Worm (Caenorhabditis elegans) whole organism, late embryonic: Measurements from ENCODE around the gene tba-9.

ENCODE experiments used
- C08G9.2 ChIP-seq: sonication (generic microtip); optimal IDR thresholded peaks from 2 replicates; lab custom pipeline; 2016; ENCODE audit warnings: mild to moderate bottlenecking, missing genetic modification characterization, moderate library complexity, missing compliant biosample characterization
- C38D4.7 ChIP-seq: fragments of 200-800 bp; sonication (Bioruptor generic); optimal IDR thresholded peaks from 2 replicates; lab custom pipeline; 2018; ENCODE audit warnings: mild to moderate bottlenecking, missing genetic modification characterization, moderate library complexity, missing compliant biosample characterization
- K02D7.2 ChIP-seq: sonication (generic microtip); optimal IDR thresholded peaks from 2 replicates; lab custom pipeline; 2017; ENCODE audit warnings: mild to moderate bottlenecking, missing genetic modification characterization, missing compliant biosample characterization
- K09A11.1 ChIP-seq: sonication (generic microtip); optimal IDR thresholded peaks from 2 replicates; lab custom pipeline; 2017; ENCODE audit warnings: antibody characterized with exemption, mild to moderate bottlenecking, missing genetic modification characterization, missing compliant biosample characterization; ENCODE audit not compliant: insufficient read depth
- T23F11.4 ChIP-seq: fragments of 200-800 bp; sonication (Bioruptor generic); optimal IDR thresholded peaks from 2 replicates; lab custom pipeline; 2018; ENCODE audit warnings: mild to moderate bottlenecking, missing genetic modification characterization, missing compliant biosample characterization
- ahr-1 ChIP-seq: sonication (generic microtip); optimal IDR thresholded peaks from 2 replicates; lab custom pipeline; 2016; ENCODE audit warnings: missing genetic modification characterization, missing compliant biosample characterization
- ceh-14 ChIP-seq: sonication (generic microtip); optimal IDR thresholded peaks from 2 replicates; lab custom pipeline; 2016; ENCODE audit warnings: missing genotype, missing genetic modification characterization, missing compliant biosample characterization
- ceh-2 ChIP-seq: sonication (generic microtip); optimal IDR thresholded peaks from 2 replicates; lab custom pipeline; 2016; ENCODE audit warnings: missing genotype, missing genetic modification characterization, missing compliant biosample characterization
- ceh-22 ChIP-seq: sonication (generic microtip); optimal IDR thresholded peaks from 2 replicates; lab custom pipeline; 2017; ENCODE audit warnings: missing biosample characterization, missing genetic modification characterization
- ceh-24 ChIP-seq: sonication (generic microtip); optimal IDR thresholded peaks from 2 replicates; lab custom pipeline; 2016; ENCODE audit warnings: mild to moderate bottlenecking, missing genetic modification characterization, missing compliant biosample characterization
- ceh-31 ChIP-seq: sonication (generic microtip); optimal IDR thresholded peaks from 2 replicates; lab custom pipeline; 2016; ENCODE audit warnings: missing genetic modification characterization, missing compliant biosample characterization
- ceh-45 ChIP-seq: fragments of 200-800 bp; sonication (Bioruptor generic); IDR thresholded peaks from 2 replicates; pipeline ENCODE4 v1.3.6; 2022; ENCODE audit warnings: missing genetic modification reagents, missing genetic modification characterization, missing compliant biosample characterization
- ceh-48 ChIP-seq: sonication (generic microtip); optimal IDR thresholded peaks from 2 replicates; lab custom pipeline; 2016; ENCODE audit warnings: missing genetic modification characterization, inconsistent platforms, missing compliant biosample characterization
- elt-2 ChIP-seq: sonication (generic microtip); optimal IDR thresholded peaks from 2 replicates; lab custom pipeline; 2016; ENCODE audit warnings: missing genetic modification reagents, missing genetic modification characterization, missing compliant biosample characterization
- eyg-1 ChIP-seq: sonication (generic microtip); optimal IDR thresholded peaks from 2 replicates; lab custom pipeline; 2016; ENCODE audit warnings: missing genotype, missing genetic modification characterization, missing compliant biosample characterization
- fax-1 ChIP-seq: sonication (generic microtip); optimal IDR thresholded peaks from 2 replicates; lab custom pipeline; 2016; ENCODE audit warnings: missing genotype, missing genetic modification characterization, missing compliant biosample characterization
- fkh-10 ChIP-seq: fragments of 150-350 bp; optimal IDR thresholded peaks from 2 replicates; lab custom pipeline; 2014; ENCODE audit warnings: missing biosample characterization, missing genetic modification reagents, missing genetic modification characterization
- fkh-6 ChIP-seq: sonication (generic microtip); optimal IDR thresholded peaks from 2 replicates; lab custom pipeline; 2016; ENCODE audit warnings: missing genetic modification characterization, missing compliant biosample characterization
- gmeb-2 ChIP-seq: sonication (generic microtip); optimal IDR thresholded peaks from 2 replicates; lab custom pipeline; 2016; ENCODE audit warnings: missing genetic modification characterization, inconsistent platforms, missing compliant biosample characterization
- hlh-15 ChIP-seq: sonication (generic microtip); optimal IDR thresholded peaks from 2 replicates; lab custom pipeline; 2016; ENCODE audit warnings: missing genetic modification characterization, missing compliant biosample characterization
- hlh-6 ChIP-seq: sonication (generic microtip); optimal IDR thresholded peaks from 2 replicates; lab custom pipeline; 2016; ENCODE audit warnings: missing genotype, missing genetic modification characterization, missing compliant biosample characterization
- hlh-8 ChIP-seq: sonication (generic microtip); optimal IDR thresholded peaks from 2 replicates; lab custom pipeline; 2016; ENCODE audit warnings: missing genotype, missing genetic modification characterization, missing compliant biosample characterization
- lim-6 ChIP-seq: sonication (generic microtip); optimal IDR thresholded peaks from 2 replicates; lab custom pipeline; 2016; ENCODE audit warnings: missing genetic modification characterization, missing compliant biosample characterization
- madf-2 ChIP-seq: sonication (generic microtip); optimal IDR thresholded peaks from 2 replicates; lab custom pipeline; 2017; ENCODE audit warnings: missing genetic modification characterization, missing compliant biosample characterization
- mec-3 ChIP-seq: sonication (generic microtip); optimal IDR thresholded peaks from 2 replicates; lab custom pipeline; 2016; ENCODE audit warnings: borderline replicate concordance, missing genetic modification characterization, missing compliant biosample characterization
- nfya-1 ChIP-seq: sonication (generic microtip); optimal IDR thresholded peaks from 2 replicates; lab custom pipeline; 2017; ENCODE audit warnings: missing genetic modification characterization, mild to moderate bottlenecking, missing compliant biosample characterization, antibody characterized with exemption, moderate library complexity
- nhr-11 ChIP-seq: fragments of 150-350 bp; optimal IDR thresholded peaks from 2 replicates; lab custom pipeline; 2014; ENCODE audit warnings: missing biosample characterization, missing genetic modification characterization
- nhr-232 ChIP-seq: sonication (generic microtip); optimal IDR thresholded peaks from 2 replicates; lab custom pipeline; 2016; ENCODE audit warnings: missing genetic modification characterization, missing compliant biosample characterization
- npax-4 ChIP-seq: sonication (generic microtip); optimal IDR thresholded peaks from 2 replicates; lab custom pipeline; 2016; ENCODE audit warnings: missing genetic modification characterization, missing compliant biosample characterization
- pag-3 ChIP-seq: sonication (generic microtip); optimal IDR thresholded peaks from 2 replicates; lab custom pipeline; 2016; ENCODE audit warnings: missing compliant biosample characterization, missing genetic modification characterization, borderline replicate concordance
- pax-1 ChIP-seq: fragments of 150-350 bp; optimal IDR thresholded peaks from 2 replicates; lab custom pipeline; 2014; ENCODE audit warnings: missing biosample characterization, missing genetic modification characterization
- pha-2 ChIP-seq: sonication (generic microtip); optimal IDR thresholded peaks from 2 replicates; lab custom pipeline; 2017; ENCODE audit warnings: mild to moderate bottlenecking, missing genetic modification characterization, missing compliant biosample characterization
- pros-1 ChIP-seq: fragments of 150-350 bp; optimal IDR thresholded peaks from 2 replicates; lab custom pipeline; 2014; ENCODE audit warnings: missing biosample characterization, missing genetic modification reagents, missing genetic modification characterization
- rnt-1 ChIP-seq: sonication (generic microtip); optimal IDR thresholded peaks from 2 replicates; lab custom pipeline; 2016; ENCODE audit warnings: missing genetic modification characterization, missing compliant biosample characterization
- sox-2 ChIP-seq: fragments of 200-800 bp; sonication (Bioruptor generic); IDR thresholded peaks from 2 replicates; pipeline ENCODE4 v1.3.6; 2022; ENCODE audit warnings: missing genetic modification reagents, missing genetic modification characterization, missing compliant biosample characterization
- sox-4 ChIP-seq: sonication (generic microtip); optimal IDR thresholded peaks from 2 replicates; lab custom pipeline; 2017; ENCODE audit warnings: mild to moderate bottlenecking, missing genetic modification characterization, inconsistent platforms, missing compliant biosample characterization
- unc-42 ChIP-seq: sonication (generic microtip); optimal IDR thresholded peaks from 2 replicates; lab custom pipeline; 2016; ENCODE audit warnings: missing genotype, missing genetic modification characterization, missing compliant biosample characterization
- unc-55 ChIP-seq: sonication (generic microtip); optimal IDR thresholded peaks from 2 replicates; lab custom pipeline; 2017; ENCODE audit warnings: missing biosample characterization, missing genetic modification reagents, missing genetic modification characterization

The tba-9 gene

ce11 chrX:3230575-3230974, 22.0 kb upstream of the tba-9 start:
- no peak for TF ChIP-seq K09A11.1 (tag; lab: Kevin White, UChicago)
- TF ChIP-seq pax-1 (tag; lab: Kevin White, UChicago) = no peak
- TF ChIP-seq mec-3 (tag; lab: Kevin White, UChicago) = no peak
- no peak for TF ChIP-seq eyg-1 (tag; lab: Kevin White, UChicago)
- no peak for TF ChIP-seq C38D4.7
- TF ChIP-seq T23F11.4 (GFP tag; lab: Kevin White, UChicago) = no peak
- TF ChIP-seq hlh-6 (tag; lab: Kevin White, UChicago) = no peak
- no peak for TF ChIP-seq pha-2 (tag; lab: Kevin White, UChicago)
- TF ChIP-seq madf-2 (tag; lab: Kevin White, UChicago) = no peak
- no peak for TF ChIP-seq rnt-1 (tag; lab: Kevin White, UChicago)

ce11 chrX:3235358-3235816, 17.2 kb upstream of the tba-9 start, which contains the start of gene F28B4.3:
Gene F28B4.3 (minus strand): TSS chrX:3235408.
- no peak for TF ChIP-seq K02D7.2
- no peak for TF ChIP-seq madf-2 (tag; lab: Kevin White, UChicago)
- TF ChIP-seq hlh-8 = no peak
- no peak for TF ChIP-seq ceh-2 (tag; lab: Kevin White, UChicago)
- TF ChIP-seq hlh-15 (tag; lab: Kevin White, UChicago) = no peak
- TF ChIP-seq nfya-1 (tag; lab: Kevin White, UChicago) = no peak
- no peak for TF ChIP-seq npax-4 (tag; lab: Kevin White, UChicago)
- TF ChIP-seq unc-55 (GFP tag; lab: Kevin White, UChicago) = no peak
- no peak for TF ChIP-seq ceh-22 (tag; lab: Kevin White, UChicago)
- TF ChIP-seq fax-1 (tag; lab: Kevin White, UChicago) = no peak
- TF ChIP-seq ceh-45 (GFP tag; lab: Robert Waterston, UW) = no peak
- no peak for TF ChIP-seq ceh-48 (tag; lab: Kevin White, UChicago)
- TF ChIP-seq lim-6 (tag; lab: Kevin White, UChicago) = no peak
- TF ChIP-seq sox-4 (tag; lab: Kevin White, UChicago) = no peak
- no peak for TF ChIP-seq gmeb-2 (tag; lab: Kevin White, UChicago)
- no peak for TF ChIP-seq pros-1 (tag; lab: Kevin White, UChicago)
- no peak for TF ChIP-seq fkh-6 (tag; lab: Kevin White, UChicago)

ce11 chrX:3243614-3244013, 9.0 kb upstream of the tba-9 start, which contains the start of gene irg-7:
Gene irg-7 (minus strand): TSS chrX:3243636.
- TF ChIP-seq C08G9.2 (tag; lab: Kevin White, UChicago) (no peak), ceh-31 (tag; lab: Kevin White, UChicago) (no peak), fkh-10 (GFP tag; lab: Kevin White, UChicago) (no peak), unc-55 (GFP tag; lab: Kevin White, UChicago) (no peak), ceh-14 (no peak), sox-2 (no peak), ceh-24 (tag; lab: Kevin White, UChicago) (no peak), lim-6 (tag; lab: Kevin White, UChicago) (no peak), nhr-11 (tag; lab: Kevin White, UChicago) (no peak), ahr-1 (tag; lab: Kevin White, UChicago) (no peak), unc-42 (no peak), T23F11.4 (GFP tag; lab: Kevin White, UChicago) (no peak), nhr-232 (tag; lab: Kevin White, UChicago) (no peak), elt-2 (tag; lab: Kevin White, UChicago) (no peak), pag-3 (tag; lab: Kevin White, UChicago) (no peak)
